Worm (Caenorhabditis elegans): ENCODE data around the gene K02E10.5.

- TF ChIP-seq nhr-11 (tag; optimal IDR thresholded peaks at IDR 0.05) (no peak), elt-2 (tag; optimal IDR thresholded peaks at IDR 0.05) (no peak), pha-4 (tag; optimal IDR thresholded peaks at IDR 0.05) (no peak), nfya-1 (tag; optimal IDR thresholded peaks at IDR 0.05) (no peak), ama-1 (optimal IDR thresholded peaks at IDR 0.05) (no peak), fkh-10 (GFP tag; optimal IDR thresholded peaks at IDR 0.05) (no peak), rnt-1 (tag; optimal IDR thresholded peaks at IDR 0.05) (no peak), ahr-1 (tag; optimal IDR thresholded peaks at IDR 0.05) (no peak), ttx-3 (tag; optimal IDR thresholded peaks at IDR 0.05) (no peak), mec-3 (tag; optimal IDR thresholded peaks at IDR 0.05; ENCODE audit: borderline replicate concordance) (no peak)
Observed at ce11 chrX:2497816-2498215, 19.1 kb upstream of the K02E10.5 start.
